Fruit fly (Drosophila melanogaster): Measurements from ENCODE around the gene pigeon.

pigeon gene

DNA sequence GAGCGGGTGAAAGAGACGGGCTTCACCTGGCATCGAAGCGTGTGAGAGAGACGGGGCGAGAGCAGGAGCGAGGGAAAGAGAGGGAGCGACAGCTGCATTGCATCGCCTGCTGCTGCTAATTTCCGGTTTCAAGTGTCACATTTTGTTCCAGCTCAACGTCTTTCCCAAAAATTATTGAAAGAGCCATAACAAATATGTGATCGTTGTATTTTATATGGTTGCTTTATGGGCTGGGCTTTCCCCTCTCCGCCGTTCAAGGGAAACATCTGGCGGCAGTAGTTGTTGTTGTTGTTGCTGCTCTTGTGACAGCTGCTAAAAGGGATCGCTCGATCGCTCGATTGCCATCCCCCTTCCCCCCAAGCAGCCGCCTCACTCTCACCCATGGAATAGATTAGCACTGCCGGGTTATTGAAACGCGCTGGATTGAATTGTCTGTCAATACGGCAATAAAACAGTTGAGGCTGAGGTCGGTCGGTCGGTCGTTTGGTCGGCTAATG, 30.9 kb upstream of the pigeon start (continued):
- TF ChIP-seq gsb-n (tag; optimal IDR thresholded peaks at IDR 0.05) = peak; percentile 80
- no peak for TF ChIP-seq CG3995 (GFP tag; optimal IDR thresholded peaks at IDR 0.05)
- TF ChIP-seq D19A (tag; optimal IDR thresholded peaks at IDR 0.05) = peak; percentile 11
- no peak for TF ChIP-seq CG15011 (GFP tag; optimal IDR thresholded peaks at IDR 0.05)
- TF ChIP-seq nom (GFP tag; optimal IDR thresholded peaks at IDR 0.05) = peak; percentile 60
- no peak for TF ChIP-seq Opbp (GFP tag; IDR thresholded peaks at IDR 0.05; ENCODE audit: partially characterized antibody)
- TF ChIP-seq B-H1 (GFP tag; IDR thresholded peaks at IDR 0.05) = no peak
- peak; percentile 40 for TF ChIP-seq CG15601 (tag; optimal IDR thresholded peaks at IDR 0.05)
- peak; percentile 98 for TF ChIP-seq ac (GFP tag; optimal IDR thresholded peaks at IDR 0.05)
- TF ChIP-seq CG10979 (tag; optimal IDR thresholded peaks at IDR 0.05) = no peak
- TF ChIP-seq Sox102F (GFP tag; optimal IDR thresholded peaks at IDR 0.05) = no peak
- 0 out of 3 replicates have a peak, but pooled peaks have one; percentile 26 for TF ChIP-seq ci (GFP tag; IDR thresholded peaks at IDR 0.05)
- TF ChIP-seq CG11723 (GFP tag; optimal IDR thresholded peaks at IDR 0.05) = no peak
- no peak for TF ChIP-seq CG4854 (GFP tag; optimal IDR thresholded peaks at IDR 0.05)
- no peak for TF ChIP-seq CG32532 (GFP tag; IDR thresholded peaks at IDR 0.05)
- TF ChIP-seq Med (GFP tag) = peak; percentile 90
- peak; percentile 93 for TF ChIP-seq cad (GFP tag; optimal IDR thresholded peaks at IDR 0.05)
- TF ChIP-seq CG2712 (tag; optimal IDR thresholded peaks at IDR 0.05) = peak; percentile 7
- no peak for TF ChIP-seq Pdp1 (GFP tag; optimal IDR thresholded peaks at IDR 0.05)
- TF ChIP-seq Doc3 (GFP tag; IDR thresholded peaks at IDR 0.05; ENCODE audit: partially characterized antibody) = no peak
- TF ChIP-seq cg (GFP tag; optimal IDR thresholded peaks at IDR 0.05) = peak; percentile 34
- TF ChIP-seq CG30020 (tag; optimal IDR thresholded peaks at IDR 0.05) = no peak
- no peak for TF ChIP-seq sr (GFP tag; IDR thresholded peaks at IDR 0.05)
- TF ChIP-seq abd-A (tag; optimal IDR thresholded peaks at IDR 0.05) = peak; percentile 78
- TF ChIP-seq CG4360 (GFP tag; IDR thresholded peaks at IDR 0.05) = peak; percentile 99
- TF ChIP-seq hb (GFP tag; IDR thresholded peaks at IDR 0.05; ENCODE audit: partially characterized antibody) = no peak
- no peak for TF ChIP-seq sisA (GFP tag; IDR thresholded peaks at IDR 0.05)
- TF ChIP-seq CG31224 (GFP tag; IDR thresholded peaks at IDR 0.05) = no peak
- TF ChIP-seq fd96Cb (tag; optimal IDR thresholded peaks at IDR 0.05) = no peak
- peak; percentile 61 for TF ChIP-seq vvl (GFP tag; IDR thresholded peaks at IDR 0.05)
- peak; percentile 97 for TF ChIP-seq pros (GFP tag; optimal IDR thresholded peaks at IDR 0.05)
- TF ChIP-seq Deaf1 (tag; optimal IDR thresholded peaks at IDR 0.05) = peak; percentile 13
- no peak for TF ChIP-seq CG3065 (GFP tag; optimal IDR thresholded peaks at IDR 0.05)
- no peak for TF ChIP-seq Dek (tag; optimal IDR thresholded peaks at IDR 0.05)
- no peak for TF ChIP-seq CHES-1-like (GFP tag; optimal IDR thresholded peaks at IDR 0.05)
- peak; percentile 2 for TF ChIP-seq gcm (GFP tag; optimal IDR thresholded peaks at IDR 0.05)
- no peak for TF ChIP-seq Hr3 (GFP tag; optimal IDR thresholded peaks at IDR 0.05)
- no peak for TF ChIP-seq NC2β (GFP tag; optimal IDR thresholded peaks at IDR 0.05)
- TF ChIP-seq mirr (GFP tag; optimal IDR thresholded peaks at IDR 0.05) = peak; percentile 3
- TF ChIP-seq CG1832 (GFP tag; optimal IDR thresholded peaks at IDR 0.05) = peak; percentile 91
- no peak for TF ChIP-seq Aef1 (GFP tag; IDR thresholded peaks at IDR 0.05)
- TF ChIP-seq CG5180 (GFP tag; optimal IDR thresholded peaks at IDR 0.05) = peak; percentile 28
- no peak for TF ChIP-seq gsb (GFP tag; IDR thresholded peaks at IDR 0.05)
- TF ChIP-seq CG7786 (GFP tag; optimal IDR thresholded peaks at IDR 0.05) = no peak
- TF ChIP-seq CG15696 (tag; optimal IDR thresholded peaks at IDR 0.05) = peak; percentile 13
- peak in 1 of 2 experiments; percentile 29 for TF ChIP-seq crp (GFP tag; optimal IDR thresholded peaks at IDR 0.05)
- TF ChIP-seq mld (GFP tag; IDR thresholded peaks at IDR 0.05; ENCODE audit: partially characterized antibody) = no peak
- TF ChIP-seq lab (GFP tag; optimal IDR thresholded peaks at IDR 0.05) = peak; percentile 12
- no peak for TF ChIP-seq CG5245 (GFP tag; optimal IDR thresholded peaks at IDR 0.05)
- no peak for TF ChIP-seq Taf1 (GFP tag; IDR thresholded peaks at IDR 0.05)
